Fruit fly (Drosophila melanogaster): ENCODE data around the gene CG14448.

DNA sequence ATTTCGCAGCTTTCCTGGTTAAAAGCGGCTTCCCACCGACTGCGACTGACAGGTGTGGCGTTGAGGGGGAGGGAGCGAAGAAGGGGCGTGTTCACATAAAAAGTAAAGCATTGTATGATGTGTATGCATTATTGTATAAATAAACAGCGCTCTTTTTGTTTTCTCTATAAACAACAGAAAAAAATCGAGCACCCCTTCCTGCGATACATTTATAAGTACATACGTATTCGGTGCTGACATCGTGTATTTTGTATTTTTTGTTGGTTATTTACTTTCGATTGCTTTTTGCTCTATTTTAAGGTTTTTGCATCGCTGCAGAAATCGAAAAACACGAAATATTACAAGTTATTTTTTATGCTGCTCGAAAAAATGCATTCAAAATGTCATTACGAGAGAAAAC is 38.0 kb downstream of the CG14448 start:
- TF ChIP-seq OdsH (GFP tag; optimal IDR thresholded peaks at IDR 0.05) = no peak
- TF ChIP-seq dmrt93B (GFP tag; optimal IDR thresholded peaks at IDR 0.05) = no peak
- no peak for TF ChIP-seq CrebA (GFP tag; optimal IDR thresholded peaks at IDR 0.05; ENCODE audit: borderline replicate concordance)
- TF ChIP-seq Hr83 (GFP tag; optimal IDR thresholded peaks at IDR 0.05; ENCODE audit: poor library complexity, severe bottlenecking) = peak; percentile 67
- TF ChIP-seq GATAd (GFP tag; optimal IDR thresholded peaks at IDR 0.05) = no peak
- no peak for TF ChIP-seq tai (GFP tag; optimal IDR thresholded peaks at IDR 0.05)
- TF ChIP-seq HLH106 (tag; optimal IDR thresholded peaks at IDR 0.05) = no peak
- no peak for TF ChIP-seq psq (GFP tag; optimal IDR thresholded peaks at IDR 0.05)
- TF ChIP-seq Sp1 (GFP tag; optimal IDR thresholded peaks at IDR 0.05) = no peak
- no peak for TF ChIP-seq dl (GFP tag; optimal IDR thresholded peaks at IDR 0.05; ENCODE audit: insufficient read depth in 1 of 2, partially characterized antibody in 2 of 2)
- peak; percentile 8 for TF ChIP-seq Hnf4 (GFP tag; optimal IDR thresholded peaks at IDR 0.05)

Data from whole organism, wandering third instar larva.